Fruit fly (Drosophila melanogaster): Measurements from ENCODE around the gene CG14142.
A peak's percentile ranks its signal among the peaks of the same experiment; 100 is the strongest.

- TF ChIP-seq psq (GFP tag; optimal IDR thresholded peaks at IDR 0.05) (no peak), woc (GFP tag; optimal IDR thresholded peaks at IDR 0.05) (no peak), dl (GFP tag; optimal IDR thresholded peaks at IDR 0.05; ENCODE audit: insufficient read depth in 1 of 2, partially characterized antibody in 2 of 2) (no peak), h (GFP tag; optimal IDR thresholded peaks at IDR 0.05) (peak; percentile 36), Dfd (GFP tag; optimal IDR thresholded peaks at IDR 0.05) (no peak), Hr78 (GFP tag; optimal IDR thresholded peaks at IDR 0.05) (no peak), Abd-B (GFP tag; optimal IDR thresholded peaks at IDR 0.05) (no peak)
Observed at dm6 chr3L:11217893-11218292, 44.6 kb downstream of the CG14142 start.
